Fruit fly (Drosophila melanogaster) whole organism, adult: ENCODE results near the gene Adsl.

Source experiments
- CG12768 ChIP-seq: fragments of 200-800 bp; sonication (Bioruptor generic); optimal IDR thresholded peaks from 2 replicates; lab custom pipeline; 2017; ENCODE audit warnings: missing biosample characterization, missing genetic modification characterization, mild to moderate bottlenecking, moderate library complexity, missing genetic modification reagents
- CG14711 ChIP-seq: fragments of 200-800 bp; sonication (Bioruptor generic); optimal IDR thresholded peaks from 2 replicates; lab custom pipeline; 2018; ENCODE audit warnings: missing biosample characterization, mild to moderate bottlenecking, missing genetic modification characterization, moderate library complexity
- CG33017 ChIP-seq: fragments of 200-800 bp; sonication (Bioruptor generic); optimal IDR thresholded peaks from 2 replicates; lab custom pipeline; 2018; ENCODE audit warnings: missing biosample characterization, mild to moderate bottlenecking, missing genetic modification characterization, moderate library complexity
- CG7045 ChIP-seq: fragments of 200-800 bp; sonication (Bioruptor generic); optimal IDR thresholded peaks from 2 replicates; lab custom pipeline; 2017; ENCODE audit warnings: missing biosample characterization, mild to moderate bottlenecking, missing genetic modification characterization
- Clk ChIP-seq: fragments of 200-800 bp; sonication (Bioruptor generic); optimal IDR thresholded peaks from 2 replicates; lab custom pipeline; 2017; ENCODE audit warnings: missing biosample characterization, missing genetic modification characterization
- Mnt ChIP-seq: fragments of 200-800 bp; sonication (Bioruptor generic); optimal IDR thresholded peaks from 2 replicates; lab custom pipeline; 2016; ENCODE audit warnings: missing biosample characterization, mild to moderate bottlenecking, missing genetic modification characterization
- bab1 ChIP-seq: fragments of 200-800 bp; sonication (Bioruptor generic); optimal IDR thresholded peaks from 3 replicates; lab custom pipeline; 2019; ENCODE audit warnings: missing biosample characterization, mild to moderate bottlenecking, missing genetic modification characterization, moderate library complexity
- cic ChIP-seq: fragments of 200-800 bp; sonication (Bioruptor generic); optimal IDR thresholded peaks from 2 replicates; lab custom pipeline; 2017; ENCODE audit warnings: missing biosample characterization, mild to moderate bottlenecking, missing genetic modification characterization, moderate library complexity
- kay ChIP-seq: fragments of 200-800 bp; sonication (Bioruptor generic); peaks from one replicate; lab custom pipeline; 2016; ENCODE audit warnings: missing biosample characterization, missing genetic modification characterization, borderline replicate concordance
- tj ChIP-seq: fragments of 200-800 bp; sonication (Bioruptor generic); optimal IDR thresholded peaks from 3 replicates; lab custom pipeline; 2017; ENCODE audit warnings: missing biosample characterization, mild to moderate bottlenecking, missing genetic modification characterization, moderate library complexity
- toe ChIP-seq: fragments of 200-800 bp; sonication (Bioruptor generic); optimal IDR thresholded peaks from 2 replicates; lab custom pipeline; 2016; ENCODE audit warnings: missing biosample characterization, missing genetic modification characterization

DNA sequence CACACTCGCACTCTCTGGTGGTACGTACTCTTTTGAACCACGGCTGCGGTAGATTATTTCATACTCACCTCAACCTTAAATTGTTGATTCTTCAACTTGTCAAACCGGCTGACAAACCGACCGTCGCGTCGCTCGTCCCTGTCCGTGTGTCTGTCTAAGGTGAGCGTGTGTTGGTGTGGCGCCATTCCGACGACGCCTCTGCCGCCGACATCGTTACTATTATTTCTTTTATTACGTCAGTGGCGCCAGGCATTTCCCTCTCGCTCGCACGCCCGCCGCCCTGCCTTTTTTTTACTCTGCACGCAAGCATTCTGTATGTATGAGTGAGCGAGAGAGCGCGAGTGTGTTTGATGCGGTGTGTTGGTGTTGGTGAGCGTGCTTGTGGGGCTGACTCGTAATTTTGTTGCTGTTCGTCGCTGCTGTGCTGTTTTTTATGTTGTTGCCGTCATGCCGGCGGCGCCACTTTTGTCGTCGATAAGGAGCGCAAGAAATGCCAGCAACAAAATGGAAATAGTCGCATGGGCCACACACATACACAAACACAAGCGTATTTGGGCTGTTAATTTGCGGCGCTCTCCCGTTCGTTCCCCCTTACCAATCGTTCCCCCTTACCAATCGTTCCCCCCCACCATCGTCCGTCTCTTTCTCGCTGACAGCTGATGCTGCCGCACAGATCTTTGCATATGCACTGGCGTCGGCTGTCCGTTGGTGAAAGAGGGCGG, 35.4 kb upstream of the Adsl start:
- TF ChIP-seq CG14711 (no peak), Clk (GFP tag; lab: Kevin White, UChicago) (no peak), tj (GFP tag; lab: Kevin White, UChicago) (peak; percentile 92), CG7045 (peak; percentile 45), CG12768 (peak; percentile 56), kay (peak; percentile 88), Mnt (GFP tag; lab: Kevin White, UChicago) (peak; percentile 81), CG33017 (tag; lab: Kevin White, UChicago) (peak; percentile 57), cic (GFP tag; lab: Kevin White, UChicago) (peak; percentile 87), toe (GFP tag; lab: Kevin White, UChicago) (no peak), bab1 (peak; percentile 22)
